Worm (Caenorhabditis elegans) whole organism, mixed stage, embryonic: Measurements from ENCODE around the gene ZK354.6.

ENCODE experiments used
- bed-3 ChIP-seq: fragments of 200-800 bp; sonication (Bioruptor generic); optimal IDR thresholded peaks from 3 replicates; lab custom pipeline; 2018; ENCODE audit warnings: mild to moderate bottlenecking, missing genetic modification characterization, moderate library complexity, missing compliant biosample characterization
- ceh-83 ChIP-seq: fragments of 200-800 bp; sonication (Bioruptor generic); optimal IDR thresholded peaks from 2 replicates; lab custom pipeline; 2018; ENCODE audit warnings: mild to moderate bottlenecking, missing genetic modification characterization, missing compliant biosample characterization
- cnd-1 ChIP-seq: fragments of 200-800 bp; sonication (Bioruptor generic); optimal IDR thresholded peaks from 2 replicates; lab custom pipeline; 2018; ENCODE audit warnings: mild to moderate bottlenecking, missing genetic modification characterization, missing compliant biosample characterization
- drap-1 ChIP-seq: fragments of 200-800 bp; sonication (Bioruptor generic); optimal IDR thresholded peaks from 3 replicates; lab custom pipeline; 2018; ENCODE audit warnings: mild to moderate bottlenecking, missing genetic modification characterization, missing compliant biosample characterization
- lin-13 ChIP-seq: fragments of 150-350 bp; optimal IDR thresholded peaks from 2 replicates; lab custom pipeline; 2014; ENCODE audit warnings: missing biosample characterization, missing genetic modification characterization
- mab-5 ChIP-seq: fragments of 150-350 bp; optimal IDR thresholded peaks from 2 replicates; lab custom pipeline; 2014; ENCODE audit warnings: missing biosample characterization, missing genetic modification characterization
- nhr-237 ChIP-seq: fragments of 150-350 bp; optimal IDR thresholded peaks from 2 replicates; lab custom pipeline; 2014; ENCODE audit warnings: missing biosample characterization, missing genetic modification characterization
- nhr-28 ChIP-seq: fragments of 150-350 bp; optimal IDR thresholded peaks from 2 replicates; lab custom pipeline; 2014; ENCODE audit warnings: missing biosample characterization, missing genetic modification characterization
- nhr-76 ChIP-seq: sonication (generic microtip); optimal IDR thresholded peaks from 2 replicates; lab custom pipeline; 2017; ENCODE audit warnings: missing biosample characterization, missing genetic modification characterization
- pha-4 ChIP-seq: fragments of 150-350 bp; optimal IDR thresholded peaks from 2 replicates; lab custom pipeline; 2018; ENCODE audit warnings: missing biosample characterization, missing genetic modification reagents, missing genetic modification characterization
- snpc-4 ChIP-seq: fragments of 150-350 bp; optimal IDR thresholded peaks from 2 replicates; lab custom pipeline; 2014; ENCODE audit warnings: missing biosample characterization, missing genetic modification characterization
- unc-39 ChIP-seq: fragments of 150-350 bp; optimal IDR thresholded peaks from 2 replicates; lab custom pipeline; 2014; ENCODE audit warnings: missing biosample characterization, missing genetic modification characterization
- unc-62 ChIP-seq: fragments of 150-350 bp; optimal IDR thresholded peaks from 2 replicates; lab custom pipeline; 2014; ENCODE audit warnings: missing biosample characterization, missing genetic modification reagents, missing genetic modification characterization

DNA sequence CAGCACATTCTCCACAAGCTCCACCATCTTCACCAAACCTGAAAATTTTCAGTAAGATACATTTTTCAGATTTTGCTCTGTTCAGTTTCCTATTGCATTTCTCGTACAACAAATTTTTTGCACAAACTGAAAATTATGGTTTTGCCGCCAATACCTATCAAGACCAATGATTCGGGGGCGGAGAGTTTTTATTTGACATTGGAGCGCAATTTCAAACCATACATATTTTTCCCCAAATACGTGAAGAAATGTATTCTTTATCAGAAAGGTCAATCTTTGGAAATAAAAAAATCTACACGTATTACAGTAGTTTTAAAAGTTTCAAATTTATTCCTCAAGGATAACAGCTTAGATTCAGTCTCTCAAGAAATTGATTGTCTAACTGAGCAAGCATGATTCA, 30.9 kb downstream of the ZK354.6 start, which contains the start of gene F36H12.5:
- TF ChIP-seq unc-62 (GFP tag; lab: Kevin White, UChicago) (no peak), nhr-237 (tag; lab: Kevin White, UChicago) (no peak), nhr-76 (tag; lab: Kevin White, UChicago) (no peak), pha-4 (tag; lab: Kevin White, UChicago) (no peak), lin-13 (tag; lab: Kevin White, UChicago) (no peak), cnd-1 (tag; lab: Kevin White, UChicago) (no peak), unc-39 (tag; lab: Kevin White, UChicago) (no peak), drap-1 (GFP tag; lab: Kevin White, UChicago) (no peak), snpc-4 (tag; lab: Kevin White, UChicago) (no peak), bed-3 (GFP tag; lab: Kevin White, UChicago) (no peak), mab-5 (tag; lab: Kevin White, UChicago) (no peak), ceh-83 (GFP tag; lab: Kevin White, UChicago) (no peak), nhr-28 (no peak)
